Fruit fly (Drosophila melanogaster): Measurements from ENCODE around the gene tara.
A peak's percentile ranks its signal among the peaks of the same experiment; 100 is the strongest.

The tara gene

dm6 chr3R:16205155-16205778, 20.2 kb upstream of the tara start, which contains the start of gene mtSSB (continued):
- TF ChIP-seq CG4820 (GFP tag; optimal IDR thresholded peaks at IDR 0.05) (peak; percentile 83), CG32772 (GFP tag; IDR thresholded peaks at IDR 0.05) (peak; percentile 92), jing (GFP tag; optimal IDR thresholded peaks at IDR 0.05) (no peak), CG4404 (GFP tag; IDR thresholded peaks at IDR 0.05) (peak; percentile 69), CG8359 (GFP tag; optimal IDR thresholded peaks at IDR 0.05; ENCODE audit: borderline replicate concordance) (no peak), rib (GFP tag; IDR thresholded peaks at IDR 0.05) (peak; percentile 68), ftz-f1 (GFP tag; optimal IDR thresholded peaks at IDR 0.05) (peak; percentile 62), lbe (GFP tag; optimal IDR thresholded peaks at IDR 0.05) (peak; percentile 88), CG17186 (GFP tag; optimal IDR thresholded peaks at IDR 0.05) (peak; percentile 63), zen (tag; optimal IDR thresholded peaks at IDR 0.05) (peak; percentile 86), cwo (GFP tag; optimal IDR thresholded peaks at IDR 0.05) (peak; percentile 56), NfI (GFP tag; optimal IDR thresholded peaks at IDR 0.05) (peak; percentile 82), CG12071 (GFP tag; optimal IDR thresholded peaks at IDR 0.05) (peak; percentile 68), CG15073 (GFP tag; optimal IDR thresholded peaks at IDR 0.05) (peak; percentile 58), BtbVII (GFP tag; optimal IDR thresholded peaks at IDR 0.05) (peak; percentile 52), ewg (GFP tag; optimal IDR thresholded peaks at IDR 0.05) (peak; percentile 73), ash1 (GFP tag; optimal IDR thresholded peaks at IDR 0.05) (peak; percentile 88), Nf-YB (GFP tag; optimal IDR thresholded peaks at IDR 0.05) (peak; percentile 38), Eip74EF (GFP tag; optimal IDR thresholded peaks at IDR 0.05) (no peak), CG9932 (GFP tag; IDR thresholded peaks at IDR 0.05) (peak; percentile 91), CG11504 (tag; optimal IDR thresholded peaks at IDR 0.05) (peak; percentile 85), crc (GFP tag; optimal IDR thresholded peaks at IDR 0.05) (peak; percentile 57), wek (GFP tag; optimal IDR thresholded peaks at IDR 0.05) (peak; percentile 79), bsh (GFP tag; optimal IDR thresholded peaks at IDR 0.05) (peak in 1 of 2 experiments; percentile 83), CG10462 (GFP tag; optimal IDR thresholded peaks at IDR 0.05) (peak; percentile 72), insv (GFP tag; optimal IDR thresholded peaks at IDR 0.05) (peak in 1 of 2 experiments; percentile 84), kay (GFP tag; optimal IDR thresholded peaks at IDR 0.05) (peak; percentile 81), CG11398 (GFP tag; optimal IDR thresholded peaks at IDR 0.05) (peak; percentile 76), kni (GFP tag; optimal IDR thresholded peaks at IDR 0.05) (peak; percentile 68), CG13775 (GFP tag; optimal IDR thresholded peaks at IDR 0.05) (peak; percentile 54), CG31365 (tag; optimal IDR thresholded peaks at IDR 0.05) (peak; percentile 87), knrl (GFP tag; IDR thresholded peaks at IDR 0.05; ENCODE audit: partially characterized antibody) (peak; percentile 99), peb (GFP tag; IDR thresholded peaks at IDR 0.05) (peak; percentile 64; the same call in 1 of the 2 replicates), CG17802 (tag; optimal IDR thresholded peaks at IDR 0.05) (peak; percentile 42), MBD-R2 (GFP tag; IDR thresholded peaks at IDR 0.05) (peak; percentile 68), CG3281 (GFP tag; optimal IDR thresholded peaks at IDR 0.05) (peak; percentile 40), CG6254 (GFP tag; optimal IDR thresholded peaks at IDR 0.05) (peak; percentile 25), CG3995 (GFP tag; optimal IDR thresholded peaks at IDR 0.05) (peak; percentile 29), Gsc (GFP tag; IDR thresholded peaks at IDR 0.05) (no peak), zen2 (GFP tag; IDR thresholded peaks at IDR 0.05; ENCODE audit: partially characterized antibody) (peak; percentile 100), Fer1 (GFP tag; optimal IDR thresholded peaks at IDR 0.05) (peak; percentile 77), CG2199 (GFP tag; IDR thresholded peaks at IDR 0.05) (peak; percentile 97), CG17385 (GFP tag; optimal IDR thresholded peaks at IDR 0.05) (peak; percentile 66), CG5953 (GFP tag; IDR thresholded peaks at IDR 0.05) (peak; percentile 89), H2.0 (GFP tag; IDR thresholded peaks at IDR 0.05) (peak; percentile 89), dmrt99B (tag; optimal IDR thresholded peaks at IDR 0.05) (peak; percentile 80), HLHmδ (GFP tag; optimal IDR thresholded peaks at IDR 0.05) (peak; percentile 82), otp (GFP tag; IDR thresholded peaks at IDR 0.05) (peak; percentile 95), CG6272 (GFP tag; IDR thresholded peaks at IDR 0.05) (peak; percentile 50)
